Worm (Caenorhabditis elegans) whole organism, L1 larva: Measurements from ENCODE around the gene nlp-70.

ENCODE experiments used
- blmp-1 ChIP-seq: fragments of 150-350 bp; optimal IDR thresholded peaks from 2 replicates; lab custom pipeline; 2014; ENCODE audit warnings: missing biosample characterization, missing genetic modification characterization
- efl-1 ChIP-seq, 4 experiments: fragments of 150-350 bp; optimal IDR thresholded peaks in 3 of 4; peaks in 1 of 4; 1 replicate in 1 of 4; 2 replicates in 3 of 4; lab custom pipeline; 2014; ENCODE audit warnings: missing biosample characterization in 2 of 4, missing genetic modification characterization in 2 of 4, missing genetic modification reagents in 2 of 4
- hlh-17 ChIP-seq: fragments of 200-800 bp; sonication (Bioruptor generic); optimal IDR thresholded peaks from 2 replicates; lab custom pipeline; 2018; ENCODE audit warnings: missing genetic modification characterization, mild to moderate bottlenecking, missing compliant biosample characterization, moderate library complexity, borderline replicate concordance
- hlh-4 ChIP-seq: sonication (generic microtip); optimal IDR thresholded peaks from 2 replicates; lab custom pipeline; 2016; ENCODE audit warnings: mild to moderate bottlenecking, missing genetic modification characterization, missing compliant biosample characterization
- hpl-2 ChIP-seq: fragments of 150-350 bp; optimal IDR thresholded peaks from 2 replicates; lab custom pipeline; 2014; ENCODE audit warnings: missing biosample characterization, missing genetic modification reagents, missing genetic modification characterization
- lin-13 ChIP-seq: fragments of 150-350 bp; optimal IDR thresholded peaks from 2 replicates; lab custom pipeline; 2014; ENCODE audit warnings: missing biosample characterization, missing genetic modification reagents, missing genetic modification characterization
- nhr-47 ChIP-seq: sonication (generic microtip); optimal IDR thresholded peaks from 2 replicates; lab custom pipeline; 2016; ENCODE audit warnings: mild to moderate bottlenecking, missing genetic modification characterization, moderate library complexity, missing compliant biosample characterization
- nhr-71 ChIP-seq: sonication (generic microtip); optimal IDR thresholded peaks from 2 replicates; lab custom pipeline; 2016; ENCODE audit warnings: mild to moderate bottlenecking, missing genetic modification characterization, moderate library complexity, missing compliant biosample characterization
- sox-4 ChIP-seq: sonication (generic microtip); optimal IDR thresholded peaks from 2 replicates; lab custom pipeline; 2016; ENCODE audit warnings: missing genetic modification characterization, missing compliant biosample characterization
- swsn-7 ChIP-seq: sonication (generic microtip); optimal IDR thresholded peaks from 2 replicates; lab custom pipeline; 2016; ENCODE audit warnings: missing genetic modification characterization, missing compliant biosample characterization
- unc-98 ChIP-seq: fragments of 200-800 bp; sonication (Bioruptor generic); IDR thresholded peaks from 2 replicates; pipeline ENCODE4 v1.3.6; 2022; ENCODE audit warnings: missing genetic modification characterization, missing compliant biosample characterization
- vab-15 ChIP-seq: sonication (generic microtip); optimal IDR thresholded peaks from 2 replicates; lab custom pipeline; 2017; ENCODE audit warnings: missing genotype, mild to moderate bottlenecking, missing genetic modification characterization, missing compliant biosample characterization
- zag-1 ChIP-seq: fragments of 150-350 bp; optimal IDR thresholded peaks from 2 replicates; lab custom pipeline; 2014; ENCODE audit warnings: missing biosample characterization, missing genetic modification characterization

nlp-70 gene

DNA sequence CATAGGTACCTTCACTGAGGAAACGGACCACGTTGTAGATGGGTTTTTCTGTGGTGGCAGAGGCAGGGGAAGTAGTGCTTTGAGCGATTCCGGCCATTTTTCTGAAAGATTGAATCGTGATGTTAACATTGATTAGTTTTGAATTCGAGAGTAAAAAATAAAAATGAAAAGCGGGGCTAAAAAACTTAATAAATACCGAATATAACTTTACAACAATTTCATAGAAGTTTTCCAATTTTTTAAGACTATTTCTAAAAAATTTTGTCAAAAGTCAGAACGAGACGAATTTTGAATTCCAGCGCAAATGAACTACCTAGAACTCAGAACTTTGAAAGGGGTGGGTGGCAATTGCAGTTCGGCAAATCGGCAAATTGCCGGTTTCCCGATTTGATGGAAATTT lies 38.2 kb downstream of the nlp-70 start, which contains the start of gene kin-33:
Gene kin-33 (minus strand): TSS at position 101 of the 400 bp plus-strand sequence.
- no peak for TF ChIP-seq hlh-4 (tag; lab: Kevin White, UChicago)
- TF ChIP-seq blmp-1 = no peak
- TF ChIP-seq efl-1 (optimal IDR thresholded peaks at IDR 0.05; lab: Kevin White, UChicago) = no peak
- no peak for TF ChIP-seq efl-1 (GFP tag; optimal IDR thresholded peaks at IDR 0.05 in 1 of 2; lab: Kevin White, UChicago)
- TF ChIP-seq nhr-47 = no peak
- no peak for TF ChIP-seq unc-98 (GFP tag; lab: Robert Waterston, UW)
- no peak for TF ChIP-seq sox-4 (tag; lab: Kevin White, UChicago)
- TF ChIP-seq hlh-17 (GFP tag; lab: Kevin White, UChicago) = no peak
- no peak for TF ChIP-seq lin-13 (GFP tag; lab: Kevin White, UChicago)
- TF ChIP-seq hpl-2 (GFP tag; lab: Kevin White, UChicago) = no peak
- no peak for TF ChIP-seq swsn-7 (tag; lab: Kevin White, UChicago)
- TF ChIP-seq nhr-71 = no peak
- TF ChIP-seq vab-15 (tag; lab: Kevin White, UChicago) = no peak
- TF ChIP-seq zag-1 (tag; lab: Kevin White, UChicago) = no peak
